Worm (Caenorhabditis elegans) whole organism, mixed stage, embryonic: ENCODE measurements around the gene F58A4.2.

Source experiments
- blmp-1 ChIP-seq: fragments of 150-350 bp; optimal IDR thresholded peaks from 2 replicates; lab custom pipeline; 2014; ENCODE audit warnings: missing biosample characterization, missing genetic modification characterization
- ceh-43 ChIP-seq: fragments of 200-800 bp; sonication (Bioruptor generic); optimal IDR thresholded peaks from 2 replicates; lab custom pipeline; 2018; ENCODE audit warnings: mild to moderate bottlenecking, missing genetic modification characterization, moderate library complexity, missing compliant biosample characterization
- ceh-83 ChIP-seq: fragments of 200-800 bp; sonication (Bioruptor generic); optimal IDR thresholded peaks from 2 replicates; lab custom pipeline; 2018; ENCODE audit warnings: mild to moderate bottlenecking, missing genetic modification characterization, missing compliant biosample characterization
- ces-1 ChIP-seq: fragments of 150-350 bp; optimal IDR thresholded peaks from 2 replicates; lab custom pipeline; 2014; ENCODE audit warnings: missing biosample characterization, missing genetic modification reagents, missing genetic modification characterization
- cnd-1 ChIP-seq: fragments of 200-800 bp; sonication (Bioruptor generic); optimal IDR thresholded peaks from 2 replicates; lab custom pipeline; 2018; ENCODE audit warnings: mild to moderate bottlenecking, missing genetic modification characterization, missing compliant biosample characterization
- flh-1 ChIP-seq: fragments of 200-800 bp; sonication (Bioruptor generic); optimal IDR thresholded peaks from 2 replicates; lab custom pipeline; 2018; ENCODE audit warnings: mild to moderate bottlenecking, missing genetic modification characterization, moderate library complexity, missing compliant biosample characterization
- lin-13 ChIP-seq: fragments of 150-350 bp; optimal IDR thresholded peaks from 2 replicates; lab custom pipeline; 2014; ENCODE audit warnings: missing biosample characterization, missing genetic modification characterization
- nhr-28 ChIP-seq: fragments of 150-350 bp; optimal IDR thresholded peaks from 2 replicates; lab custom pipeline; 2014; ENCODE audit warnings: missing biosample characterization, missing genetic modification characterization
- nhr-76 ChIP-seq: sonication (generic microtip); optimal IDR thresholded peaks from 2 replicates; lab custom pipeline; 2017; ENCODE audit warnings: missing biosample characterization, missing genetic modification characterization
- pha-4 ChIP-seq: fragments of 150-350 bp; optimal IDR thresholded peaks from 2 replicates; lab custom pipeline; 2018; ENCODE audit warnings: missing biosample characterization, missing genetic modification reagents, missing genetic modification characterization
- snpc-4 ChIP-seq: fragments of 150-350 bp; optimal IDR thresholded peaks from 2 replicates; lab custom pipeline; 2014; ENCODE audit warnings: missing biosample characterization, missing genetic modification characterization
- sptf-1 ChIP-seq: sonication (generic microtip); optimal IDR thresholded peaks from 2 replicates; lab custom pipeline; 2017; ENCODE audit warnings: mild to moderate bottlenecking, missing genetic modification characterization, moderate library complexity, missing compliant biosample characterization
- unc-39 ChIP-seq: fragments of 150-350 bp; optimal IDR thresholded peaks from 2 replicates; lab custom pipeline; 2014; ENCODE audit warnings: missing biosample characterization, missing genetic modification characterization
- ztf-11 ChIP-seq: fragments of 150-350 bp; optimal IDR thresholded peaks from 2 replicates; lab custom pipeline; 2014; ENCODE audit warnings: missing biosample characterization, missing genetic modification characterization

DNA sequence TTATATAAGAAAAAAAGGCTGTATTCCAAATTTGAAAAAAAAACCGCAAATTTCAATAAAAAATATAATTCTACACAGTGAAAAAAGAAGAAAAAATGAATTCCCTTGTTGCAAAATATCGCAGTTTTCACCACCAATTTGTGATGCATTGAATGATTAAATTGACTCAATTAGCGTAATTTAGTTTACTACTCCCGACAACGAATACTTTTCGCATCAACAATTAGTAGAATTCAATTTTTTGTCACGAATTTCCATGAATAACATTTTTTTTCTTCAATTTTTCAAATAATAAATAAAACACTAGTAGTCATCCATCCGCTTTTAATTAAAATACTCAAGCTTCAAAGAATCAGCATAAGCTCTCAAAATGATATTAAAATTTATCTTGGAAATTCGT is 15.2 kb downstream of the F58A4.2 start:
- TF ChIP-seq blmp-1 (tag; lab: Kevin White, UChicago), result no peak
- no peak for TF ChIP-seq snpc-4
- no peak for TF ChIP-seq cnd-1 (tag; lab: Kevin White, UChicago)
- TF ChIP-seq nhr-76 (tag; lab: Kevin White, UChicago), result no peak
- peak; percentile 98 for TF ChIP-seq ces-1
- no peak for TF ChIP-seq ceh-43 (GFP tag; lab: Kevin White, UChicago)
- TF ChIP-seq pha-4 (tag; lab: Kevin White, UChicago), result no peak
- no peak for TF ChIP-seq ztf-11 (tag; lab: Kevin White, UChicago)
- TF ChIP-seq nhr-28, result no peak
- TF ChIP-seq flh-1 (GFP tag; lab: Kevin White, UChicago), result no peak
- no peak for TF ChIP-seq lin-13 (tag; lab: Kevin White, UChicago)
- TF ChIP-seq sptf-1 (tag; lab: Kevin White, UChicago), result no peak
- TF ChIP-seq unc-39 (tag; lab: Kevin White, UChicago), result no peak
- no peak for TF ChIP-seq ceh-83 (GFP tag; lab: Kevin White, UChicago)
